Fruit fly (Drosophila melanogaster) S2 (cell line): Measurements from ENCODE around the gene RpL13A.

Experiments
- CG8478 ChIP-seq: fragments of >200 bp; optimal IDR thresholded peaks from 2 replicates; lab custom pipeline; 2018
- CTCF ChIP-seq, 2 experiments: fragments of >200 bp; optimal IDR thresholded peaks; 2 replicates each; lab custom pipeline; 2018

RpL13A gene

dm6 chr3R:5611733-5612132, 12.5 kb upstream of the RpL13A start:
- no peak for TF ChIP-seq CG8478 (lab: Kevin White, UChicago)
- peak in 1 of 2 experiments; percentile 42 for TF ChIP-seq CTCF (optimal IDR thresholded peaks at IDR 0.05; lab: Kevin White, UChicago)

- TF ChIP-seq CG8478 (lab: Kevin White, UChicago), result no peak
- TF ChIP-seq CTCF (optimal IDR thresholded peaks at IDR 0.05; lab: Kevin White, UChicago), result no peak
Measured at dm6 chr3R:5612372-5613113, 11.7 kb upstream of the RpL13A start, which contains the start of gene Rga. TSS of gene Rga (minus strand) at chr3R:5613112.

dm6 chr3R:5613114-5613443, 11.2 kb upstream of the RpL13A start, which contains the start of gene Atu:
TSS of gene Atu (plus strand) at chr3R:5613358.
- no peak for TF ChIP-seq CG8478 (lab: Kevin White, UChicago)
- TF ChIP-seq CTCF (optimal IDR thresholded peaks at IDR 0.05; lab: Kevin White, UChicago), result no peak

dm6 chr3R:5615484-5615883, 8.8 kb upstream of the RpL13A start:
- TF ChIP-seq CG8478 (lab: Kevin White, UChicago), result no peak
- no peak for TF ChIP-seq CTCF (optimal IDR thresholded peaks at IDR 0.05; lab: Kevin White, UChicago)

- TF ChIP-seq CG8478 (lab: Kevin White, UChicago), result no peak
- TF ChIP-seq CTCF (optimal IDR thresholded peaks at IDR 0.05; lab: Kevin White, UChicago), result no peak
Measured at dm6 chr3R:5617923-5618623, 6.2 kb upstream of the RpL13A start.

- TF ChIP-seq CTCF (optimal IDR thresholded peaks at IDR 0.05; lab: Kevin White, UChicago), result no peak
- no peak for TF ChIP-seq CG8478 (lab: Kevin White, UChicago)
Measured at dm6 chr3R:5620387-5620956, 3.8 kb upstream of the RpL13A start.

dm6 chr3R:5621714-5622405, 2.4 kb upstream of the RpL13A start:
- TF ChIP-seq CG8478 (lab: Kevin White, UChicago) (no peak), CTCF (optimal IDR thresholded peaks at IDR 0.05; lab: Kevin White, UChicago) (no peak)

dm6 chr3R:5622406-5622752, 1.9 kb upstream of the RpL13A start:
- no peak for TF ChIP-seq CG8478 (lab: Kevin White, UChicago)
- TF ChIP-seq CTCF (optimal IDR thresholded peaks at IDR 0.05; lab: Kevin White, UChicago), result no peak

dm6 chr3R:5622985-5623630, 1.2 kb upstream of the RpL13A start:
- TF ChIP-seq CTCF (optimal IDR thresholded peaks at IDR 0.05; lab: Kevin White, UChicago), result no peak

dm6 chr3R:5627552-5627951, 3.3 kb downstream of the RpL13A start, which contains the start of gene CG31551:
TSS of gene CG31551 (plus strand) at chr3R:5627852.
- no peak for TF ChIP-seq CTCF (optimal IDR thresholded peaks at IDR 0.05; lab: Kevin White, UChicago)
- no peak for TF ChIP-seq CG8478 (lab: Kevin White, UChicago)

dm6 chr3R:5632182-5632581, 7.9 kb downstream of the RpL13A start, which contains the start of gene CG31549:
TSS of gene CG31549 (plus strand) at chr3R:5632192.
- TF ChIP-seq CG8478 (lab: Kevin White, UChicago) (no peak), CTCF (optimal IDR thresholded peaks at IDR 0.05; lab: Kevin White, UChicago) (no peak)

dm6 chr3R:5633437-5633836, 9.2 kb downstream of the RpL13A start, which contains the start of gene CG12171:
TSS of gene CG12171 (plus strand) at chr3R:5633627.
- TF ChIP-seq CTCF (optimal IDR thresholded peaks at IDR 0.05; lab: Kevin White, UChicago), result no peak
- TF ChIP-seq CG8478 (lab: Kevin White, UChicago), result no peak

- TF ChIP-seq CTCF (optimal IDR thresholded peaks at IDR 0.05; lab: Kevin White, UChicago) (no peak), CG8478 (lab: Kevin White, UChicago) (no peak)
Measured at dm6 chr3R:5635524-5635923, 11.2 kb downstream of the RpL13A start, which contains the start of gene CG31546. TSS of gene CG31546 (minus strand) at chr3R:5635624.
